Fruit fly (Drosophila melanogaster) whole organism, embryonic: ENCODE data around the gene SkpA.
A peak's percentile ranks its signal among the peaks of the same experiment; 100 is the strongest.

Experiments used
- Aef1 ChIP-seq: fragments of 200-800 bp; sonication (Bioruptor generic); IDR thresholded peaks from 3 replicates; pipeline ENCODE4 v1.3.6; 2022; ENCODE audit warnings: missing biosample characterization, missing genetic modification characterization
- Antp ChIP-seq: fragments of 200-800 bp; sonication (Bioruptor generic); optimal IDR thresholded peaks from 3 replicates; lab custom pipeline; 2016; ENCODE audit warnings: missing biosample characterization, missing genetic modification characterization
- Awh ChIP-seq: fragments of 200-800 bp; sonication (Bioruptor generic); IDR thresholded peaks from 2 replicates; pipeline ENCODE4, ENCODE4 v1.3.6; 2022; ENCODE audit warnings: missing biosample characterization, missing genetic modification characterization
- B-H2 ChIP-seq: fragments of 200-800 bp; sonication (Bioruptor generic); optimal IDR thresholded peaks from 2 replicates; lab custom pipeline; 2018; ENCODE audit warnings: missing biosample characterization, mild to moderate bottlenecking, missing genetic modification characterization
- BtbVII ChIP-seq: fragments of 200-800 bp; sonication (Bioruptor generic); optimal IDR thresholded peaks from 3 replicates; lab custom pipeline; 2017; ENCODE audit warnings: missing biosample characterization, mild to moderate bottlenecking, missing genetic modification characterization
- CG1024 ChIP-seq: fragments of 200-800 bp; sonication (Bioruptor generic); IDR thresholded peaks from 2 replicates; pipeline ENCODE4 v1.3.6; 2022; ENCODE audit warnings: missing biosample characterization, missing genetic modification characterization
- CG13287 ChIP-seq: fragments of 200-800 bp; sonication (Bioruptor generic); IDR thresholded peaks from 2 replicates; pipeline ENCODE4 v1.3.6; 2022; ENCODE audit warnings: missing biosample characterization, missing genetic modification characterization; ENCODE audit not compliant: partially characterized antibody
- CG13894 ChIP-seq: fragments of 200-800 bp; sonication (Bioruptor generic); optimal IDR thresholded peaks from 3 replicates; lab custom pipeline; 2018; ENCODE audit warnings: missing biosample characterization, mild to moderate bottlenecking, missing genetic modification characterization, moderate library complexity
- CG14667 ChIP-seq: fragments of 200-800 bp; sonication (Bioruptor generic); IDR thresholded peaks from 2 replicates; pipeline ENCODE4 v1.3.6; 2022; ENCODE audit warnings: missing biosample characterization, missing genetic modification characterization
- CG1603 ChIP-seq: fragments of 200-800 bp; sonication (Bioruptor generic); optimal IDR thresholded peaks from 2 replicates; lab custom pipeline; 2019; ENCODE audit warnings: missing biosample characterization, mild to moderate bottlenecking, missing genetic modification characterization, moderate library complexity
- CG16815 ChIP-seq: fragments of 200-800 bp; sonication (Bioruptor generic); optimal IDR thresholded peaks from 3 replicates; lab custom pipeline; 2017; ENCODE audit warnings: missing biosample characterization, mild to moderate bottlenecking, missing genetic modification characterization
- CG17328 ChIP-seq: fragments of 200-800 bp; sonication (Bioruptor generic); IDR thresholded peaks from 2 replicates; pipeline ENCODE4 v1.3.6; 2022; ENCODE audit warnings: missing biosample characterization, missing genetic modification characterization
- CG18764 ChIP-seq: fragments of 200-800 bp; sonication (Bioruptor generic); optimal IDR thresholded peaks from 3 replicates; lab custom pipeline; 2016; ENCODE audit warnings: missing biosample characterization, missing genetic modification characterization
- CG30403 ChIP-seq: fragments of 200-800 bp; sonication (Bioruptor generic); optimal IDR thresholded peaks from 3 replicates; lab custom pipeline; 2016; ENCODE audit warnings: missing biosample characterization, missing genetic modification characterization
- CG3281 ChIP-seq: fragments of 200-800 bp; sonication (Bioruptor generic); optimal IDR thresholded peaks from 3 replicates; lab custom pipeline; 2017; ENCODE audit warnings: missing biosample characterization, mild to moderate bottlenecking, missing genetic modification characterization
- CG4730 ChIP-seq: fragments of 200-800 bp; sonication (Bioruptor generic); IDR thresholded peaks from 2 replicates; pipeline ENCODE4 v1.3.6; 2022; ENCODE audit warnings: missing biosample characterization, missing genetic modification characterization
- CG7839 ChIP-seq: fragments of 200-800 bp; sonication (Bioruptor generic); optimal IDR thresholded peaks from 3 replicates; lab custom pipeline; 2018; ENCODE audit warnings: missing biosample characterization, mild to moderate bottlenecking, missing genetic modification characterization, moderate library complexity
- CG9609 ChIP-seq: fragments of 200-800 bp; sonication (Bioruptor generic); optimal IDR thresholded peaks from 3 replicates; lab custom pipeline; 2016; ENCODE audit warnings: missing biosample characterization, missing genetic modification characterization
- CG9727 ChIP-seq: fragments of 200-800 bp; sonication (Bioruptor generic); optimal IDR thresholded peaks from 3 replicates; lab custom pipeline; 2017; ENCODE audit warnings: missing biosample characterization, mild to moderate bottlenecking, missing genetic modification characterization
- CTCF ChIP-seq: fragments of 200-800 bp; sonication (Bioruptor generic); optimal IDR thresholded peaks from 2 replicates; lab custom pipeline; 2017; ENCODE audit warnings: missing biosample characterization, mild to moderate bottlenecking, missing genetic modification characterization, moderate library complexity
- Chrac-16 ChIP-seq: fragments of 200-800 bp; sonication (Bioruptor generic); optimal IDR thresholded peaks from 3 replicates; lab custom pipeline; 2016; ENCODE audit warnings: missing biosample characterization, missing genetic modification characterization
- Dll ChIP-seq: fragments of 200-800 bp; sonication (Bioruptor generic); IDR thresholded peaks from 4 replicates; pipeline ENCODE4 v1.3.6; 2022; ENCODE audit warnings: missing biosample characterization, missing genetic modification characterization; ENCODE audit not compliant: partially characterized antibody
- Dp ChIP-seq: fragments of 200-800 bp; sonication (Bioruptor generic); optimal IDR thresholded peaks from 2 replicates; lab custom pipeline; 2018; ENCODE audit warnings: missing biosample characterization, mild to moderate bottlenecking, missing genetic modification characterization, moderate library complexity
- E2f2 ChIP-seq: fragments of 200-800 bp; sonication (Bioruptor generic); IDR thresholded peaks from 2 replicates; pipeline ENCODE4 v1.3.6; 2022; ENCODE audit warnings: missing biosample characterization, missing genetic modification characterization
- Ets65A ChIP-seq: fragments of 200-800 bp; sonication (Bioruptor generic); peaks from one replicate; lab custom pipeline; 2016; ENCODE audit warnings: missing biosample characterization, missing genetic modification characterization
- Ets97D ChIP-seq: fragments of 200-800 bp; sonication (Bioruptor generic); optimal IDR thresholded peaks from 3 replicates; lab custom pipeline; 2016; ENCODE audit warnings: missing biosample characterization, missing genetic modification characterization
- Fer1 ChIP-seq: fragments of 200-800 bp; sonication (Bioruptor generic); optimal IDR thresholded peaks from 2 replicates; lab custom pipeline; 2017; ENCODE audit warnings: missing biosample characterization, mild to moderate bottlenecking, missing genetic modification characterization
- HmgZ ChIP-seq: fragments of 200-800 bp; sonication (Bioruptor generic); optimal IDR thresholded peaks from 2 replicates; lab custom pipeline; 2018; ENCODE audit warnings: missing biosample characterization, mild to moderate bottlenecking, missing genetic modification characterization
- Hmr ChIP-seq: fragments of 200-800 bp; sonication (Bioruptor generic); optimal IDR thresholded peaks from 3 replicates; lab custom pipeline; 2017; ENCODE audit warnings: mild to moderate bottlenecking, missing biosample characterization, missing genetic modification reagents, missing genetic modification characterization
- Hr3 ChIP-seq: fragments of 200-800 bp; sonication (Bioruptor generic); optimal IDR thresholded peaks from 3 replicates; lab custom pipeline; 2016; ENCODE audit warnings: missing biosample characterization, missing genetic modification characterization
- Lhr ChIP-seq: fragments of 200-800 bp; sonication (Bioruptor generic); optimal IDR thresholded peaks from 3 replicates; lab custom pipeline; 2017; ENCODE audit warnings: mild to moderate bottlenecking, missing biosample characterization, missing genetic modification reagents, missing genetic modification characterization
- MTF-1 ChIP-seq: fragments of 200-800 bp; sonication (Bioruptor generic); optimal IDR thresholded peaks from 2 replicates; lab custom pipeline; 2018; ENCODE audit warnings: missing biosample characterization, mild to moderate bottlenecking, missing genetic modification characterization, borderline replicate concordance
- Med ChIP-seq: fragments of 200-800 bp; sonication (Bioruptor generic); peaks from one replicate; lab custom pipeline; 2016; ENCODE audit warnings: missing biosample characterization, missing genetic modification characterization, mild to moderate bottlenecking, inconsistent platforms, moderate library complexity
- PHDP ChIP-seq: fragments of 200-800 bp; sonication (Bioruptor generic); optimal IDR thresholded peaks from 3 replicates; lab custom pipeline; 2018; ENCODE audit warnings: missing biosample characterization, mild to moderate bottlenecking, missing genetic modification characterization, moderate library complexity
- Ptx1 ChIP-seq: fragments of 200-800 bp; sonication (Bioruptor generic); IDR thresholded peaks from 2 replicates; pipeline ENCODE4 v1.3.6; 2022; ENCODE audit warnings: missing biosample characterization, missing genetic modification characterization
- bbx ChIP-seq: fragments of 200-800 bp; sonication (Bioruptor generic); IDR thresholded peaks from 2 replicates; pipeline ENCODE4 v1.3.6; 2022; ENCODE audit warnings: missing biosample characterization, missing genetic modification characterization; ENCODE audit not compliant: partially characterized antibody
- bcd ChIP-seq: fragments of 200-800 bp; sonication (Bioruptor generic); optimal IDR thresholded peaks from 2 replicates; lab custom pipeline; 2017; ENCODE audit warnings: missing biosample characterization, mild to moderate bottlenecking, missing genetic modification characterization
- bsh ChIP-seq, 2 experiments: fragments of 200-800 bp; sonication (Bioruptor generic); optimal IDR thresholded peaks; 2 replicates each; lab custom pipeline; 2017 to 2018; ENCODE audit warnings: mild to moderate bottlenecking in 2 of 2, missing biosample characterization in 2 of 2, missing genetic modification characterization in 2 of 2, moderate library complexity in 1 of 2
- dysf ChIP-seq: fragments of 200-800 bp; sonication (Bioruptor generic); IDR thresholded peaks from 3 replicates; pipeline ENCODE4 v1.3.6; 2022; ENCODE audit warnings: missing biosample characterization, missing genetic modification characterization
- klu ChIP-seq: fragments of 200-800 bp; sonication (Bioruptor generic); IDR thresholded peaks from 2 replicates; pipeline ENCODE4 v1.3.6; 2022; ENCODE audit warnings: missing biosample characterization, missing genetic modification characterization
- lab ChIP-seq: fragments of 200-800 bp; sonication (Bioruptor generic); optimal IDR thresholded peaks from 3 replicates; lab custom pipeline; 2017; ENCODE audit warnings: missing biosample characterization, missing genetic modification characterization, mild to moderate bottlenecking, moderate library complexity, missing genetic modification reagents
- pan ChIP-seq, 4 experiments: fragments of >200 bp in 3 of 4; fragments of 200-800 bp in 1 of 4; sonication (Bioruptor generic) in 1 of 4; optimal IDR thresholded peaks in 3 of 4; IDR thresholded peaks in 1 of 4; 2 replicates each; pipeline versions ENCODE4 v1.3.6 to Lab custom; 2017 to 2022; ENCODE audit warnings: missing biosample characterization in 2 of 4, missing genetic modification characterization in 2 of 4, mixed read lengths in 1 of 4
- row ChIP-seq: fragments of 200-800 bp; sonication (Bioruptor generic); IDR thresholded peaks from 3 replicates; pipeline ENCODE4 v1.3.6; 2022; ENCODE audit warnings: missing biosample characterization, missing genetic modification characterization
- sens ChIP-seq: fragments of 200-800 bp; sonication (Bioruptor generic); peaks from one replicate; lab custom pipeline; 2016; ENCODE audit warnings: missing biosample characterization, missing genetic modification characterization
- sim ChIP-seq: fragments of 200-800 bp; sonication (Bioruptor generic); IDR thresholded peaks from 2 replicates; pipeline ENCODE4 v1.3.6; 2022; ENCODE audit warnings: missing biosample characterization, missing genetic modification characterization
- sisA ChIP-seq: fragments of 200-800 bp; sonication (Bioruptor generic); IDR thresholded peaks from 2 replicates; pipeline ENCODE4 v1.3.6; 2022; ENCODE audit warnings: missing biosample characterization, missing genetic modification characterization
- sob ChIP-seq: fragments of 200-800 bp; sonication (Bioruptor generic); IDR thresholded peaks from 2 replicates; pipeline ENCODE4 v1.3.6; 2022; ENCODE audit warnings: missing biosample characterization, missing genetic modification characterization
- stc ChIP-seq: fragments of 200-800 bp; sonication (Bioruptor generic); IDR thresholded peaks from 2 replicates; pipeline ENCODE4 v1.3.6; 2022; ENCODE audit warnings: missing biosample characterization, missing genetic modification characterization
- stwl ChIP-seq: fragments of 200-800 bp; sonication (Bioruptor generic); optimal IDR thresholded peaks from 3 replicates; lab custom pipeline; 2018; ENCODE audit warnings: missing biosample characterization, mild to moderate bottlenecking, missing genetic modification characterization, moderate library complexity
- trem ChIP-seq: fragments of 200-800 bp; optimal IDR thresholded peaks from 3 replicates; lab custom pipeline; 2019; ENCODE audit warnings: missing biosample characterization, mild to moderate bottlenecking, missing genetic modification characterization, moderate library complexity
- usp ChIP-seq: fragments of >200 bp; optimal IDR thresholded peaks from 2 replicates; lab custom pipeline; 2017; ENCODE audit warnings: missing biosample characterization, missing genetic modification characterization
- zfh1 ChIP-seq: fragments of 200-800 bp; sonication (Bioruptor generic); IDR thresholded peaks from 3 replicates; pipeline ENCODE4 v1.3.6; 2022; ENCODE audit warnings: missing biosample characterization, missing genetic modification characterization

SkpA gene

DNA sequence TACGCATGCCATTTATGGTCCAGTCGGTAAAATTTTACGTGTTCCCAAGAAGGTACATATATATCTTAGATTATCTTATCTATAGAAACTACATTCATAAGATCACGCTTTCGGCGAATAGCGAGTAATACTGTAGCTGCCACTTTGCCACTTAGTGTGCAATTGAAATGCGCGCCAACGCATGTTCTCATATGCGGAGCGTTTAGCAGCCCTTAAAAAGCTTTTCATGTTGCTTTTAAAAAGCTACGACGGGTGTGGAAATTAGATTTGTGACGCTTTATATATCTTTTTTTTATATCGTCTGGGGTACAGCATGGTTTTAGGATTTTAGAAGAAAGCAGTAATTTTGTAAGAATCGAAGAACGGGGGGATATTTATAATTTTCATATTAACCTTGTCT, 2.1 kb downstream of the SkpA start (continued):
- TF ChIP-seq CG18764 (GFP tag; lab: Kevin White, UChicago) (no peak), bbx (GFP tag; lab: Robert Waterston, UW) (0 out of 2 replicates have a peak, but pooled peaks have one; percentile 12), HmgZ (tag; lab: Kevin White, UChicago) (peak; percentile 18), CG3281 (GFP tag; lab: Kevin White, UChicago) (peak; percentile 6), Hmr (GFP tag; lab: Kevin White, UChicago) (peak; percentile 9), Chrac-16 (GFP tag; lab: Kevin White, UChicago) (no peak), trem (tag; lab: Kevin White, UChicago) (no peak), MTF-1 (GFP tag; lab: Kevin White, UChicago) (no peak), CG30403 (GFP tag; lab: Kevin White, UChicago) (no peak), Dll (no peak), Dp (GFP tag; lab: Kevin White, UChicago) (peak; percentile 90), CG7839 (tag; lab: Kevin White, UChicago) (no peak), PHDP (tag; lab: Kevin White, UChicago) (no peak), stwl (tag; lab: Kevin White, UChicago) (no peak), zfh1 (GFP tag; lab: Robert Waterston, UW) (no peak), CG13287 (GFP tag; lab: Robert Waterston, UW) (peak; percentile 23; the same call in 1 of the 2 replicates), bcd (no peak), E2f2 (GFP tag; lab: Robert Waterston, UW) (peak; percentile 94), usp (GFP tag; lab: Kevin White, UChicago) (no peak), Antp (GFP tag; lab: Kevin White, UChicago) (no peak), Fer1 (GFP tag; lab: Kevin White, UChicago) (peak; percentile 40), CG9609 (GFP tag; lab: Kevin White, UChicago) (no peak), Lhr (GFP tag; lab: Kevin White, UChicago) (peak; percentile 45), CG13894 (tag; lab: Kevin White, UChicago) (peak; percentile 15), CG16815 (GFP tag; lab: Kevin White, UChicago) (no peak), Ets97D (GFP tag; lab: Kevin White, UChicago) (peak; percentile 4), CTCF (peak; percentile 67), Med (peak; percentile 37), sens (GFP tag; lab: Kevin White, UChicago) (peak; percentile 62), B-H2 (GFP tag; lab: Kevin White, UChicago) (peak; percentile 17)

- TF ChIP-seq Hr3, result no peak
- no peak for TF ChIP-seq Awh (GFP tag; lab: Robert Waterston, UW)
- 0 out of 2 replicates have a peak, but pooled peaks have one; percentile 12 for TF ChIP-seq CG4730 (GFP tag; lab: Robert Waterston, UW)
- peak in 1 of 2 experiments; percentile 12 for TF ChIP-seq bsh (GFP tag; optimal IDR thresholded peaks at IDR 0.05; lab: Kevin White, UChicago)
- no peak for TF ChIP-seq BtbVII
- TF ChIP-seq sisA, result no peak
- TF ChIP-seq Aef1 (GFP tag; lab: Robert Waterston, UW), result no peak
- TF ChIP-seq CG1024, result no peak
- TF ChIP-seq Ets65A, result no peak
- 0 out of 2 replicates have a peak, but pooled peaks have one; percentile 12 for TF ChIP-seq CG17328 (GFP tag; lab: Robert Waterston, UW)
- TF ChIP-seq pan (optimal IDR thresholded peaks at IDR 0.05; lab: Kevin White, UChicago), result no peak
- peak in 1 of 2 experiments; percentile 16 for TF ChIP-seq pan (GFP tag; optimal IDR thresholded peaks at IDR 0.05 in 1 of 2, IDR thresholded peaks at IDR 0.05 in 1 of 2)
- no peak for TF ChIP-seq CG9727 (GFP tag; lab: Kevin White, UChicago)
- TF ChIP-seq lab (GFP tag; lab: Kevin White, UChicago), result no peak
- TF ChIP-seq sim (GFP tag; lab: Robert Waterston, UW), result no peak
- peak; percentile 7 for TF ChIP-seq CG1603 (tag; lab: Kevin White, UChicago)
- no peak for TF ChIP-seq CG14667 (GFP tag; lab: Robert Waterston, UW)
- peak; percentile 42; the same call in 2 of the 3 replicates for TF ChIP-seq row
- TF ChIP-seq stc (GFP tag; lab: Robert Waterston, UW), result no peak
- no peak for TF ChIP-seq dysf (GFP tag; lab: Robert Waterston, UW)
- TF ChIP-seq sob (GFP tag; lab: Robert Waterston, UW), result 0 out of 2 replicates have a peak, but pooled peaks have one; percentile 15
- TF ChIP-seq klu, result no peak
- no peak for TF ChIP-seq Ptx1 (GFP tag; lab: Robert Waterston, UW)
These were observed 22.6 kb downstream of the SkpA start for dm6 chrX:678503-678902.
